Worm (Caenorhabditis elegans) whole organism, L2 larva: ENCODE measurements around the gene glb-17.
A peak's percentile ranks its signal among the peaks of the same experiment; 100 is the strongest.

Experiments used
- ZK546.5 ChIP-seq: sonication (generic microtip); optimal IDR thresholded peaks from 2 replicates; lab custom pipeline; 2017; ENCODE audit warnings: missing biosample characterization, missing genetic modification characterization
- aly-2 ChIP-seq: fragments of 150-350 bp; optimal IDR thresholded peaks from 2 replicates; lab custom pipeline; 2014; ENCODE audit warnings: missing biosample characterization, missing genetic modification characterization
- ama-1 ChIP-seq: fragments of 150-350 bp; optimal IDR thresholded peaks from 2 replicates; lab custom pipeline; 2018; ENCODE audit warnings: inconsistent platforms
- ceh-82 ChIP-seq: fragments of 150-350 bp; optimal IDR thresholded peaks from 2 replicates; lab custom pipeline; 2014; ENCODE audit warnings: missing biosample characterization, missing genetic modification characterization
- elt-1 ChIP-seq: fragments of 150-350 bp; optimal IDR thresholded peaks from 2 replicates; lab custom pipeline; 2014; ENCODE audit warnings: missing biosample characterization, missing genetic modification characterization
- lin-13 ChIP-seq: fragments of 150-350 bp; optimal IDR thresholded peaks from 2 replicates; lab custom pipeline; 2014; ENCODE audit warnings: missing biosample characterization, missing genetic modification reagents, missing genetic modification characterization
- nhr-11 ChIP-seq: fragments of 150-350 bp; optimal IDR thresholded peaks from 2 replicates; lab custom pipeline; 2014; ENCODE audit warnings: missing biosample characterization, missing genetic modification characterization
- nhr-237 ChIP-seq: fragments of 150-350 bp; optimal IDR thresholded peaks from 2 replicates; lab custom pipeline; 2014; ENCODE audit warnings: missing biosample characterization, missing genetic modification characterization
- nhr-25 ChIP-seq: fragments of 150-350 bp; sonication (generic microtip); optimal IDR thresholded peaks from 3 replicates; lab custom pipeline; 2014; ENCODE audit warnings: missing biosample characterization, missing genetic modification characterization
- snpc-4 ChIP-seq: fragments of 150-350 bp; optimal IDR thresholded peaks from 2 replicates; lab custom pipeline; 2014; ENCODE audit warnings: missing biosample characterization, missing genetic modification characterization
- unc-62 ChIP-seq: fragments of 150-350 bp; optimal IDR thresholded peaks from 2 replicates; lab custom pipeline; 2014; ENCODE audit warnings: missing biosample characterization, missing genetic modification reagents, missing genetic modification characterization
- ztf-4 ChIP-seq: fragments of 150-350 bp; optimal IDR thresholded peaks from 2 replicates; lab custom pipeline; 2014; ENCODE audit warnings: missing biosample characterization, missing genetic modification characterization

DNA sequence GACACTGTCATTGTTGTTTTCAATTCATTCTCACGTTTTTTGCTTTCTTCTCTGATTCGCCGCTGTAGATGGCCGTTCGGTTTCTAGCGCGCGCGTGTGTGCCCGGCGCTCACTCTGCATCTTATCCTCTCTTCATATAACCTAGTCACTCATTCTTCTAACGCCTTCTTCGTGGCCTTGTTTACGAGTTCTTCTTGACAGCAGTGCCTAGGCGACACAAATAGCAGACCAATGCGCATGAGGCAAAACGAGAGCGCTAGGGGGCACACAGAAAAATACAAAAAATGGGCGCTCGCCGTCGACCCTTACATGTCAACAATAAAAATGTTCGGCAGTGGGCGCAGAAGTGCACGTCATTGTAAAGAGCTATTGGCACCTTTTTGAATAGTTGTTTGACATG is 25.7 kb downstream of the glb-17 start:
- TF ChIP-seq nhr-237 (tag; lab: Kevin White, UChicago), result no peak
- TF ChIP-seq unc-62 (GFP tag; lab: Kevin White, UChicago), result no peak
- TF ChIP-seq lin-13, result peak; percentile 19
- no peak for TF ChIP-seq ama-1 (lab: Kevin White, UChicago)
- no peak for TF ChIP-seq aly-2
- no peak for TF ChIP-seq nhr-11 (tag; lab: Kevin White, UChicago)
- peak; percentile 91 for TF ChIP-seq nhr-25 (tag; lab: Kevin White, UChicago)
- no peak for TF ChIP-seq snpc-4
- TF ChIP-seq ZK546.5, result no peak
- no peak for TF ChIP-seq elt-1 (tag; lab: Kevin White, UChicago)
- no peak for TF ChIP-seq ztf-4
- no peak for TF ChIP-seq ceh-82
